Worm (Caenorhabditis elegans): ENCODE results near the gene cec-8.

- no peak for TF ChIP-seq lin-13 (tag; optimal IDR thresholded peaks at IDR 0.05)
- TF ChIP-seq pha-4 (tag; optimal IDR thresholded peaks at IDR 0.05), result no peak
- no peak for TF ChIP-seq nhr-237 (tag; optimal IDR thresholded peaks at IDR 0.05)
- TF ChIP-seq nhr-28 (tag; optimal IDR thresholded peaks at IDR 0.05), result no peak
- no peak for TF ChIP-seq drap-1 (GFP tag; optimal IDR thresholded peaks at IDR 0.05)
- TF ChIP-seq cnd-1 (tag; optimal IDR thresholded peaks at IDR 0.05), result no peak
Measured at ce11 chrIII:439926-440325, 10.8 kb downstream of the cec-8 start, which contains the start of gene affl-1.

Data from whole organism, mixed stage, embryonic.